Fruit fly (Drosophila melanogaster): ENCODE results near the gene APC7.

DNA sequence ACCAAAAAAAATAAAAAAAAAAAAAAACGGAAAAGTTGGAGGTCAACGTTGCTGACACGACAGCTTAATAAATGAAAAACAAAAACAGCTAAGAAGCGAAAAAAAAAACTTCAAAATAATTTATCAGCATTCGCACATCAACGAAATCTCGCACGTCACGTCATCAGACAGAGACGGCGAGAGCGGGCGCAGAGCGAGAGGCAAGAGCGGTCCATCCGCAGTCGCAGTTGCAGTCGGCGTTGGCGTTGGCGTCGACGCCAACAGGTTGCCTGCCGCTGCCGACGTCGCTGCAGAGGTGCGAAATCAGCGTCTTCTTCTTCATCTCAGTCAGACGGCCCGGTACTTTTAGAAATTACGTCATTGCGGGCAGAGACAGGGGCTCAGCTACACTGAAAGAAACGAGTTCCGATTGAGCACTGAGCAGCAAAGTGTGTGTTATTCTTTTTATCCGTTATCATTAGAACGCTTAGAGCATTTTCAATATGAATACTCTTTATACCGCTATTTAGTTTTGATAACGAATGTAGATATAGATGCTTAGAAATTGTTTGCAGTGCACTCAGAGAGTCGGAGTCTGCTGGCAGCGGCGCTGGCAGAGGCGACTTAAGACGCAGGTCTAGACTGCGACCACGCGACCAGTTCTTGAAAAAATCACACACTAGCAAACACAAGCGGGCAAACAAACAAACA lies 47.3 kb upstream of the APC7 start:
- TF ChIP-seq OdsH (GFP tag; optimal IDR thresholded peaks at IDR 0.05) (peak; percentile 95), Hr78 (GFP tag; optimal IDR thresholded peaks at IDR 0.05) (no peak), Mio (GFP tag; optimal IDR thresholded peaks at IDR 0.05) (peak; percentile 62), pan (optimal IDR thresholded peaks at IDR 0.05) (no peak), Dfd (GFP tag; optimal IDR thresholded peaks at IDR 0.05) (no peak)

All from whole organism, wandering third instar larva.